Worm (Caenorhabditis elegans) whole organism, L4 larva: ENCODE data around the gene F35C5.1.

ENCODE experiments used
- F44E2.7 ChIP-seq: fragments of 200-800 bp; sonication (Bioruptor generic); IDR thresholded peaks from 2 replicates; pipeline ENCODE4 v2.1.2; 2022; ENCODE audit warnings: missing genetic modification characterization, missing compliant biosample characterization
- F49E8.2 ChIP-seq: sonication (generic microtip); optimal IDR thresholded peaks from 2 replicates; lab custom pipeline; 2016; ENCODE audit warnings: missing compliant biosample characterization, mild to moderate bottlenecking, missing genetic modification characterization, borderline replicate concordance
- R02D3.7 ChIP-seq: fragments of 150-350 bp; sonication (generic microtip); optimal IDR thresholded peaks from 3 replicates; lab custom pipeline; 2014; ENCODE audit warnings: missing biosample characterization, missing genetic modification characterization
- T20F7.1 ChIP-seq: fragments of 200-800 bp; sonication (Bioruptor generic); optimal IDR thresholded peaks from 2 replicates; lab custom pipeline; 2018; ENCODE audit warnings: mild to moderate bottlenecking, missing genetic modification characterization, missing compliant biosample characterization
- Y105C5A.15 ChIP-seq: fragments of 200-800 bp; sonication (Bioruptor generic); IDR thresholded peaks from 2 replicates; pipeline ENCODE4 v1.3.6; 2022; ENCODE audit warnings: missing genetic modification characterization, missing compliant biosample characterization
- Y48G9A.11 ChIP-seq: fragments of 200-800 bp; sonication (Bioruptor generic); IDR thresholded peaks from 2 replicates; pipeline ENCODE4 v1.3.6; 2022; ENCODE audit warnings: missing genetic modification reagents, missing genetic modification characterization, missing compliant biosample characterization
- ZK337.2 ChIP-seq: fragments of 200-800 bp; sonication (Bioruptor generic); IDR thresholded peaks from 2 replicates; pipeline ENCODE4 v1.3.6; 2022; ENCODE audit warnings: missing genetic modification reagents, missing genetic modification characterization, missing compliant biosample characterization
- aha-1 ChIP-seq: fragments of 150-350 bp; peaks from one replicate; lab custom pipeline; 2014; ENCODE audit warnings: missing biosample characterization, missing genetic modification characterization
- aly-2 ChIP-seq: sonication (generic microtip); optimal IDR thresholded peaks from 2 replicates; lab custom pipeline; 2018; ENCODE audit warnings: missing biosample characterization, missing genetic modification characterization
- attf-4 ChIP-seq: sonication (generic microtip); optimal IDR thresholded peaks from 3 replicates; lab custom pipeline; 2017; ENCODE audit warnings: missing biosample characterization, missing genetic modification characterization
- ceh-44 ChIP-seq: fragments of 200-800 bp; sonication (Bioruptor generic); IDR thresholded peaks from 2 replicates; pipeline ENCODE4 v1.3.6; 2022; ENCODE audit warnings: missing genetic modification reagents, missing genetic modification characterization, missing compliant biosample characterization
- ceh-82 ChIP-seq: sonication (generic microtip); optimal IDR thresholded peaks from 2 replicates; lab custom pipeline; 2017; ENCODE audit warnings: missing biosample characterization, missing genetic modification characterization
- ces-1 ChIP-seq: fragments of 150-350 bp; sonication (generic microtip); optimal IDR thresholded peaks from 4 replicates; lab custom pipeline; 2014; ENCODE audit warnings: missing biosample characterization, missing genetic modification reagents, missing genetic modification characterization
- cey-2 ChIP-seq: sonication (generic microtip); optimal IDR thresholded peaks from 3 replicates; lab custom pipeline; 2017; ENCODE audit warnings: missing genetic modification characterization, mild to moderate bottlenecking, missing compliant biosample characterization, antibody characterized with exemption, borderline replicate concordance; ENCODE audit not compliant: insufficient read depth
- daf-16 ChIP-seq, 3 experiments: sonication (generic microtip); optimal IDR thresholded peaks; 2 replicates each; lab custom pipeline; 2016 to 2017; ENCODE audit warnings: missing genetic modification characterization in 3 of 3, missing genetic modification reagents in 3 of 3, mild to moderate bottlenecking in 2 of 3, missing compliant biosample characterization in 2 of 3, missing biosample characterization in 1 of 3, moderate library complexity in 1 of 3
- daf-19 ChIP-seq: fragments of 200-800 bp; sonication (Bioruptor generic); conservative IDR thresholded peaks from 2 replicates; pipeline ENCODE4 v1.3.6; 2022; ENCODE audit warnings: missing genetic modification characterization, missing compliant biosample characterization
- daf-8 ChIP-seq: fragments of 200-800 bp; sonication (Bioruptor generic); IDR thresholded peaks from 2 replicates; pipeline ENCODE4 v1.3.6; 2022; ENCODE audit warnings: missing genetic modification characterization, missing compliant biosample characterization
- dmd-9 ChIP-seq: fragments of 200-800 bp; sonication (Bioruptor generic); IDR thresholded peaks from 2 replicates; pipeline ENCODE4 v1.3.6; 2022; ENCODE audit warnings: missing genetic modification reagents, missing genetic modification characterization, missing compliant biosample characterization
- dpl-1 ChIP-seq: fragments of 150-350 bp; optimal IDR thresholded peaks from 2 replicates; lab custom pipeline; 2014; ENCODE audit warnings: missing biosample characterization, missing genetic modification reagents, missing genetic modification characterization
- duxl-1 ChIP-seq: sonication (generic microtip); optimal IDR thresholded peaks from 2 replicates; lab custom pipeline; 2016; ENCODE audit warnings: mild to moderate bottlenecking, missing genetic modification characterization, moderate library complexity, missing compliant biosample characterization; ENCODE audit not compliant: poor library complexity
- dve-1 ChIP-seq: sonication (generic microtip); optimal IDR thresholded peaks from 2 replicates; lab custom pipeline; 2017; ENCODE audit warnings: antibody characterized with exemption, mild to moderate bottlenecking, missing genetic modification characterization, missing compliant biosample characterization; ENCODE audit not compliant: insufficient read depth
- egl-27 ChIP-seq: sonication (generic microtip); optimal IDR thresholded peaks from 3 replicates; lab custom pipeline; 2017; ENCODE audit warnings: missing biosample characterization, missing genetic modification reagents, missing genetic modification characterization
- egl-43 ChIP-seq: fragments of 200-800 bp; sonication (Bioruptor generic); IDR thresholded peaks from 2 replicates; pipeline ENCODE4 v1.3.6; 2022; ENCODE audit warnings: missing genetic modification reagents, missing genetic modification characterization, missing compliant biosample characterization
- fos-1 ChIP-seq: fragments of 150-350 bp; optimal IDR thresholded peaks from 2 replicates; lab custom pipeline; 2014; ENCODE audit warnings: missing biosample characterization, missing genetic modification characterization
- hif-1 ChIP-seq, 2 experiments: sonication (generic microtip); optimal IDR thresholded peaks; 2 replicates each; lab custom pipeline; 2016 to 2017; ENCODE audit warnings: missing compliant biosample characterization in 2 of 2, missing genetic modification characterization in 2 of 2, missing genetic modification reagents in 2 of 2, missing genotype in 2 of 2, mild to moderate bottlenecking in 1 of 2
- lim-7 ChIP-seq: fragments of 200-800 bp; sonication (Bioruptor generic); IDR thresholded peaks from 2 replicates; pipeline ENCODE4 v1.3.6; 2022; ENCODE audit warnings: missing genetic modification characterization, missing compliant biosample characterization
- lin-13 ChIP-seq: fragments of 150-350 bp; optimal IDR thresholded peaks from 2 replicates; lab custom pipeline; 2014; ENCODE audit warnings: missing biosample characterization, missing genetic modification reagents, missing genetic modification characterization
- lsy-2 ChIP-seq, 2 experiments: fragments of 150-350 bp in 1 of 2; sonication (generic microtip) in 1 of 2; optimal IDR thresholded peaks; 2 replicates each; lab custom pipeline; 2014 to 2017; ENCODE audit warnings: missing biosample characterization in 2 of 2, missing genetic modification characterization in 2 of 2
- madf-5 ChIP-seq, 2 experiments: fragments of 200-800 bp; sonication (Bioruptor generic); IDR thresholded peaks; 2 replicates each; pipeline ENCODE4 v1.3.6; 2022; ENCODE audit warnings: missing compliant biosample characterization in 2 of 2, missing genetic modification characterization in 2 of 2
- mes-2 ChIP-seq: sonication (generic microtip); optimal IDR thresholded peaks from 2 replicates; lab custom pipeline; 2016; ENCODE audit warnings: missing genotype, mild to moderate bottlenecking, missing genetic modification characterization, missing compliant biosample characterization; ENCODE audit not compliant: poor library complexity, severe bottlenecking
- mxl-2 ChIP-seq: fragments of 200-800 bp; sonication (Bioruptor generic); conservative IDR thresholded peaks from 2 replicates; pipeline ENCODE4 v1.3.6; 2022; ENCODE audit warnings: missing genetic modification reagents, missing genetic modification characterization, missing compliant biosample characterization
- mxl-3 ChIP-seq: fragments of 200-800 bp; sonication (Bioruptor generic); optimal IDR thresholded peaks from 2 replicates; lab custom pipeline; 2018; ENCODE audit warnings: mild to moderate bottlenecking, missing genetic modification characterization, missing compliant biosample characterization
- nhr-10 ChIP-seq: fragments of 150-350 bp; optimal IDR thresholded peaks from 2 replicates; lab custom pipeline; 2014; ENCODE audit warnings: missing biosample characterization, missing genetic modification characterization
- nhr-11 ChIP-seq: fragments of 150-350 bp; optimal IDR thresholded peaks from 2 replicates; lab custom pipeline; 2014; ENCODE audit warnings: missing biosample characterization, missing genetic modification characterization
- nhr-48 ChIP-seq: sonication (generic microtip); optimal IDR thresholded peaks from 2 replicates; lab custom pipeline; 2016; ENCODE audit warnings: mild to moderate bottlenecking, missing genetic modification characterization, missing compliant biosample characterization
- pha-4 ChIP-seq, 2 experiments: fragments of 150-350 bp in 1 of 2; fragments of 200-800 bp in 1 of 2; sonication (Bioruptor generic) in 1 of 2; IDR thresholded peaks in 1 of 2; optimal IDR thresholded peaks in 1 of 2; 2 replicates each; pipeline versions ENCODE4 v1.3.6 to Lab custom; 2014 to 2022; ENCODE audit warnings: missing genetic modification characterization in 2 of 2, missing genetic modification reagents in 2 of 2, missing biosample characterization in 1 of 2, missing compliant biosample characterization in 1 of 2
- pqm-1 ChIP-seq: sonication (generic microtip); optimal IDR thresholded peaks from 2 replicates; lab custom pipeline; 2017; ENCODE audit warnings: missing biosample characterization, missing genetic modification characterization
- sdz-12 ChIP-seq: fragments of 200-800 bp; sonication (Bioruptor generic); optimal IDR thresholded peaks from 2 replicates; lab custom pipeline; 2018; ENCODE audit warnings: mild to moderate bottlenecking, missing genetic modification characterization, missing compliant biosample characterization
- set-16 ChIP-seq: fragments of 200-800 bp; sonication (Bioruptor generic); IDR thresholded peaks from 2 replicates; pipeline ENCODE4 v1.3.6; 2022; ENCODE audit warnings: missing genetic modification reagents, missing genetic modification characterization, missing compliant biosample characterization
- snpc-4 ChIP-seq: fragments of 150-350 bp; optimal IDR thresholded peaks from 2 replicates; lab custom pipeline; 2014; ENCODE audit warnings: missing biosample characterization, missing genetic modification characterization
- spr-1 ChIP-seq: sonication (generic microtip); optimal IDR thresholded peaks from 2 replicates; lab custom pipeline; 2016; ENCODE audit warnings: mild to moderate bottlenecking, missing genetic modification characterization, missing compliant biosample characterization
- unc-130 ChIP-seq: sonication (generic microtip); optimal IDR thresholded peaks from 2 replicates; lab custom pipeline; 2016; ENCODE audit warnings: missing genetic modification reagents, missing genetic modification characterization, missing compliant biosample characterization
- zfp-2 ChIP-seq: sonication (generic microtip); optimal IDR thresholded peaks from 2 replicates; lab custom pipeline; 2016; ENCODE audit warnings: mild to moderate bottlenecking, missing genetic modification characterization, missing compliant biosample characterization
- zfp-3 ChIP-seq: fragments of 200-800 bp; sonication (Bioruptor generic); conservative IDR thresholded peaks from 2 replicates; pipeline ENCODE4 v1.3.6; 2022; ENCODE audit warnings: missing genetic modification reagents, missing genetic modification characterization, missing compliant biosample characterization
- zip-11 ChIP-seq: fragments of 200-800 bp; sonication (Bioruptor generic); IDR thresholded peaks from 2 replicates; pipeline ENCODE4 v1.3.6; 2022; ENCODE audit warnings: missing genetic modification characterization, missing compliant biosample characterization
- zip-2 ChIP-seq: fragments of 150-350 bp; optimal IDR thresholded peaks from 2 replicates; lab custom pipeline; 2014; ENCODE audit warnings: missing biosample characterization, missing genetic modification characterization

Gene F35C5.1

ce11 chrII:12914514-12915075, 34.0 kb downstream of the F35C5.1 start, which contains the start of gene F35C5.12:
Gene F35C5.12 (minus strand): TSS chrII:12914564.
- no peak for TF ChIP-seq ceh-82 (tag; lab: Kevin White, UChicago)
- no peak for TF ChIP-seq nhr-10 (tag; lab: Kevin White, UChicago)
- TF ChIP-seq hif-1 (tag; optimal IDR thresholded peaks at IDR 0.05; lab: Kevin White, UChicago), result peak in 1 of 2 experiments; percentile 57
- TF ChIP-seq snpc-4 (tag; lab: Kevin White, UChicago), result no peak
- peak; percentile 10 for TF ChIP-seq duxl-1 (tag; lab: Kevin White, UChicago)
- TF ChIP-seq attf-4 (tag; lab: Kevin White, UChicago), result no peak
- no peak for TF ChIP-seq fos-1
- no peak for TF ChIP-seq set-16 (GFP tag; lab: Robert Waterston, UW)
- TF ChIP-seq aha-1 (tag; lab: Kevin White, UChicago), result peak; percentile 66
- TF ChIP-seq mes-2, result peak; percentile 96
- TF ChIP-seq zfp-3, result no peak
- no peak for TF ChIP-seq lim-7 (GFP tag; lab: Robert Waterston, UW)
- TF ChIP-seq dpl-1, result peak; percentile 93
- no peak for TF ChIP-seq daf-16 (GFP tag; optimal IDR thresholded peaks at IDR 0.05; lab: Kevin White, UChicago)
- no peak for TF ChIP-seq daf-16 (tag; optimal IDR thresholded peaks at IDR 0.05; lab: Kevin White, UChicago)
- no peak for TF ChIP-seq pha-4 (GFP tag; IDR thresholded peaks at IDR 0.05; lab: Robert Waterston, UW)
- no peak for TF ChIP-seq pha-4 (tag; optimal IDR thresholded peaks at IDR 0.05; lab: Kevin White, UChicago)
- peak; percentile 36 for TF ChIP-seq unc-130
- no peak for TF ChIP-seq F49E8.2 (tag; lab: Kevin White, UChicago)
- no peak for TF ChIP-seq spr-1 (tag; lab: Kevin White, UChicago)
- TF ChIP-seq ceh-44 (GFP tag; lab: Robert Waterston, UW), result 0 out of 2 replicates have a peak, but pooled peaks have one; percentile 34
- no peak for TF ChIP-seq nhr-48 (tag; lab: Kevin White, UChicago)
- TF ChIP-seq zfp-2, result no peak
- TF ChIP-seq dve-1 (tag; lab: Kevin White, UChicago), result peak; percentile 12
- TF ChIP-seq aly-2 (tag; lab: Kevin White, UChicago), result no peak
- TF ChIP-seq F44E2.7 (GFP tag; lab: Robert Waterston, UW), result no peak
- no peak for TF ChIP-seq T20F7.1 (GFP tag; lab: Kevin White, UChicago)
- no peak for TF ChIP-seq mxl-2 (GFP tag; lab: Robert Waterston, UW)
- 0 out of 2 replicates have a peak, but pooled peaks have one; percentile 44 for TF ChIP-seq dmd-9 (GFP tag; lab: Robert Waterston, UW)
- TF ChIP-seq ZK337.2 (GFP tag; lab: Robert Waterston, UW), result peak; percentile 50; the same call in 1 of the 2 replicates
- no peak for TF ChIP-seq Y105C5A.15
- TF ChIP-seq lin-13 (GFP tag; lab: Kevin White, UChicago), result no peak
- TF ChIP-seq nhr-11 (tag; lab: Kevin White, UChicago), result no peak
- TF ChIP-seq Y48G9A.11, result peak; percentile 85
- TF ChIP-seq madf-5 (GFP tag; IDR thresholded peaks at IDR 0.05; lab: Robert Waterston, UW), result no peak

- no peak for TF ChIP-seq mxl-3
- peak; percentile 34 for TF ChIP-seq lin-13 (GFP tag; lab: Kevin White, UChicago)
- TF ChIP-seq sdz-12 (GFP tag; lab: Kevin White, UChicago), result no peak
- TF ChIP-seq daf-8 (GFP tag; lab: Robert Waterston, UW), result no peak
- no peak for TF ChIP-seq ces-1 (GFP tag; lab: Kevin White, UChicago)
- TF ChIP-seq mxl-2 (GFP tag; lab: Robert Waterston, UW), result no peak
- no peak for TF ChIP-seq zip-11 (GFP tag; lab: Robert Waterston, UW)
- TF ChIP-seq pqm-1 (tag; lab: Kevin White, UChicago), result no peak
- no peak for TF ChIP-seq egl-43
- TF ChIP-seq attf-4 (tag; lab: Kevin White, UChicago), result no peak
- no peak for TF ChIP-seq Y105C5A.15
- TF ChIP-seq ZK337.2 (GFP tag; lab: Robert Waterston, UW), result no peak
- TF ChIP-seq egl-27 (tag; lab: Kevin White, UChicago), result no peak
- peak; percentile 60 for TF ChIP-seq R02D3.7
- peak; percentile 56 for TF ChIP-seq mes-2
- no peak for TF ChIP-seq cey-2 (tag; lab: Kevin White, UChicago)
- TF ChIP-seq zip-2 (tag; lab: Kevin White, UChicago), result no peak
- TF ChIP-seq nhr-11 (tag; lab: Kevin White, UChicago), result no peak
- no peak for TF ChIP-seq daf-19
- no peak for TF ChIP-seq daf-16 (GFP tag; optimal IDR thresholded peaks at IDR 0.05; lab: Kevin White, UChicago)
- TF ChIP-seq daf-16 (tag; optimal IDR thresholded peaks at IDR 0.05; lab: Kevin White, UChicago), result no peak
- TF ChIP-seq Y48G9A.11, result peak; percentile 100
- peak in 1 of 2 experiments; percentile 87 for TF ChIP-seq lsy-2 (tag; optimal IDR thresholded peaks at IDR 0.05; lab: Kevin White, UChicago)
Observed at ce11 chrII:12918960-12919553, 38.5 kb downstream of the F35C5.1 start, which contains the start of the genes F58G1.2 and wago-4. Gene F58G1.2 (minus strand): TSS chrII:12919010. Gene wago-4 (plus strand): TSS chrII:12919551.
